Worm (Caenorhabditis elegans): Measurements from ENCODE around the gene srh-135.

The srh-135 gene

ce11 chrII:10197091-10197675 is 29.7 kb downstream of the srh-135 start, which contains the start of gene R05H5.3:
Gene R05H5.3 (plus strand): TSS chrII:10197625.
- TF ChIP-seq snpc-4 (tag; optimal IDR thresholded peaks at IDR 0.05) (peak; percentile 45), pha-4 (tag; optimal IDR thresholded peaks at IDR 0.05) (peak; percentile 78), R02D3.7 (tag; optimal IDR thresholded peaks at IDR 0.05) (peak; percentile 73), nhr-67 (tag; optimal IDR thresholded peaks at IDR 0.05) (no peak), fkh-10 (GFP tag; optimal IDR thresholded peaks at IDR 0.05) (peak; percentile 70), egl-5 (tag; optimal IDR thresholded peaks at IDR 0.05) (no peak), ceh-82 (tag; optimal IDR thresholded peaks at IDR 0.05) (no peak), egl-27 (tag; optimal IDR thresholded peaks at IDR 0.05) (no peak), nhr-25 (tag; optimal IDR thresholded peaks at IDR 0.05) (peak; percentile 24), lin-39 (tag; optimal IDR thresholded peaks at IDR 0.05) (peak; percentile 54), unc-62 (GFP tag; optimal IDR thresholded peaks at IDR 0.05) (no peak), tbx-2 (tag; optimal IDR thresholded peaks at IDR 0.05) (no peak), pqm-1 (tag; optimal IDR thresholded peaks at IDR 0.05) (peak; percentile 19), elt-2 (tag; optimal IDR thresholded peaks at IDR 0.05) (no peak), eor-1 (tag; optimal IDR thresholded peaks at IDR 0.05) (no peak), nhr-77 (tag; optimal IDR thresholded peaks at IDR 0.05) (no peak), nfya-1 (tag; optimal IDR thresholded peaks at IDR 0.05; ENCODE audit: insufficient read depth) (peak; percentile 72), nhr-11 (tag; optimal IDR thresholded peaks at IDR 0.05) (peak; percentile 60), lin-15B (tag; optimal IDR thresholded peaks at IDR 0.05) (peak; percentile 84)

DNA sequence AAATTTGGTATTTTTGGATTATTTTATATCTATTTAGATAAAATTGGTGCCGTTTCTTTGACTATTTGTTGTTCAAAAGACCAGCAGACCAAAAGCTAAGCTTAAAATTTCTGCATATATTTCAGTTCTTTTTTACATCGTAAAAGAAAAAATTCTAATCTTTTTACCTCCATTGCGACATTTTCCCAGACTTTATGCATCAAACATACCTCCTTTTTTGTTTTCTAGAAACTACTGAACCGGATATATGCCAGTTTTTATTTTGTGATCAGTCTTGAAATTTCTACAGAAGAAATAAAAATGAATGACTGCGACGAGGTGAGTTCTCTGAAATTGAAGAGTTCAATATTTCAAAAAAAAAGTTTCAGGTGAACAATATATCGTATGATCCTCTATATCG is 32.3 kb downstream of the srh-135 start, which contains the start of gene srb-6:
TSS of gene srb-6 (plus strand) at position 301 of the 400 bp plus-strand sequence.
- no peak for TF ChIP-seq pha-4 (tag; optimal IDR thresholded peaks at IDR 0.05)
- TF ChIP-seq lin-15B (tag; optimal IDR thresholded peaks at IDR 0.05): no peak
- no peak for TF ChIP-seq nhr-67 (tag; optimal IDR thresholded peaks at IDR 0.05)
- TF ChIP-seq fkh-10 (GFP tag; optimal IDR thresholded peaks at IDR 0.05): no peak
- TF ChIP-seq ceh-28 (tag; optimal IDR thresholded peaks at IDR 0.05): no peak
- no peak for TF ChIP-seq lin-39 (tag; optimal IDR thresholded peaks at IDR 0.05)
- TF ChIP-seq ceh-9 (tag; optimal IDR thresholded peaks at IDR 0.05): no peak
- TF ChIP-seq pqm-1 (tag; optimal IDR thresholded peaks at IDR 0.05): no peak
- TF ChIP-seq mml-1 (tag; optimal IDR thresholded peaks at IDR 0.05): no peak
- no peak for TF ChIP-seq eor-1 (tag; optimal IDR thresholded peaks at IDR 0.05)
- no peak for TF ChIP-seq ama-1 (optimal IDR thresholded peaks at IDR 0.05)
- no peak for TF ChIP-seq ceh-82 (tag; optimal IDR thresholded peaks at IDR 0.05)
- no peak for TF ChIP-seq fos-1 (tag; optimal IDR thresholded peaks at IDR 0.05)
- no peak for TF ChIP-seq ceh-16 (tag; optimal IDR thresholded peaks at IDR 0.05)
- no peak for TF ChIP-seq daf-12 (tag; optimal IDR thresholded peaks at IDR 0.05)
- no peak for TF ChIP-seq elt-3 (tag; optimal IDR thresholded peaks at IDR 0.05)

DNA sequence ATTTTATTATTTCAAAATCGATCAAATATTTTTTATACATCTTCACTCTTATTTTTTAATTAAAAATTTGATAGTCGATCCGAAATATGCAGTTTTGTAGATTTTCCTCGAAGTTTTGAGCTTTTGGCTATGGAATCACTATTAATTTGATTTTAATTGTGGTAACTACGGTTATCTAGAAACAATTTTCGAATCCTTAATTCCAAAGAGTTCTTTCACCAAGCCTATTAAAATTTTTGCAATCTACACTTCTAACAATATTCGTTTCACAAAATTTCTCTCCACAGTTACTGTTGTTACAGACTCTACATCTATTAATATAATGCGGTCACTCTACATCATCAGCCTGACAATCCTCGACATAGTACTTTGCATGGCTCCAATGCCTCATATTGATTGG is 34.7 kb downstream of the srh-135 start, which contains the start of gene R05H5.7:
TSS of gene R05H5.7 (plus strand) at position 301 of the 400 bp plus-strand sequence.
- TF ChIP-seq sea-2 (GFP tag; optimal IDR thresholded peaks at IDR 0.05): no peak
- TF ChIP-seq nhr-76 (tag; optimal IDR thresholded peaks at IDR 0.05): no peak
- TF ChIP-seq nhr-43 (tag; optimal IDR thresholded peaks at IDR 0.05; ENCODE audit: poor library complexity, severe bottlenecking): no peak
- no peak for TF ChIP-seq elt-3 (tag; optimal IDR thresholded peaks at IDR 0.05)
- no peak for TF ChIP-seq lsy-12 (tag; optimal IDR thresholded peaks at IDR 0.05)
- no peak for TF ChIP-seq lin-15B (tag; optimal IDR thresholded peaks at IDR 0.05)
- TF ChIP-seq nhr-12 (tag; optimal IDR thresholded peaks at IDR 0.05): no peak
- TF ChIP-seq tbx-2 (tag; optimal IDR thresholded peaks at IDR 0.05): no peak
- no peak for TF ChIP-seq nhr-23 (tag; optimal IDR thresholded peaks at IDR 0.05)
- TF ChIP-seq unc-39 (tag; optimal IDR thresholded peaks at IDR 0.05): no peak
- no peak for TF ChIP-seq ZK546.5 (tag; optimal IDR thresholded peaks at IDR 0.05)
- no peak for TF ChIP-seq hmg-11 (tag; optimal IDR thresholded peaks at IDR 0.05)
- TF ChIP-seq nfya-1 (tag; optimal IDR thresholded peaks at IDR 0.05; ENCODE audit: insufficient read depth): no peak
- no peak for TF ChIP-seq elt-2 (tag; optimal IDR thresholded peaks at IDR 0.05)
- no peak for TF ChIP-seq egl-27 (tag; optimal IDR thresholded peaks at IDR 0.05)

ce11 chrII:10189369-10189768 is 37.6 kb downstream of the srh-135 start, which contains the start of gene cdc-25.4:
Gene cdc-25.4 (minus strand): TSS chrII:10189469.
- TF ChIP-seq ztf-4 (tag; optimal IDR thresholded peaks at IDR 0.05): no peak
- no peak for TF ChIP-seq nhr-23 (tag; optimal IDR thresholded peaks at IDR 0.05)
- no peak for TF ChIP-seq jun-1 (tag; optimal IDR thresholded peaks at IDR 0.05)
- TF ChIP-seq sea-2 (GFP tag; optimal IDR thresholded peaks at IDR 0.05): no peak
- no peak for TF ChIP-seq tbx-2 (tag; optimal IDR thresholded peaks at IDR 0.05)
- TF ChIP-seq nhr-11 (tag; optimal IDR thresholded peaks at IDR 0.05): no peak
- TF ChIP-seq lin-15B (tag; optimal IDR thresholded peaks at IDR 0.05): no peak
- no peak for TF ChIP-seq daf-12 (tag; optimal IDR thresholded peaks at IDR 0.05)
- no peak for TF ChIP-seq ceh-28 (tag; optimal IDR thresholded peaks at IDR 0.05)
- TF ChIP-seq ama-1 (optimal IDR thresholded peaks at IDR 0.05): no peak
- TF ChIP-seq fkh-2 (tag; optimal IDR thresholded peaks at IDR 0.05): no peak
- TF ChIP-seq nhr-12 (tag; optimal IDR thresholded peaks at IDR 0.05): no peak
